5 worm cellular contexts compared by ENCODE assay signal in the genomic region with DNA sequence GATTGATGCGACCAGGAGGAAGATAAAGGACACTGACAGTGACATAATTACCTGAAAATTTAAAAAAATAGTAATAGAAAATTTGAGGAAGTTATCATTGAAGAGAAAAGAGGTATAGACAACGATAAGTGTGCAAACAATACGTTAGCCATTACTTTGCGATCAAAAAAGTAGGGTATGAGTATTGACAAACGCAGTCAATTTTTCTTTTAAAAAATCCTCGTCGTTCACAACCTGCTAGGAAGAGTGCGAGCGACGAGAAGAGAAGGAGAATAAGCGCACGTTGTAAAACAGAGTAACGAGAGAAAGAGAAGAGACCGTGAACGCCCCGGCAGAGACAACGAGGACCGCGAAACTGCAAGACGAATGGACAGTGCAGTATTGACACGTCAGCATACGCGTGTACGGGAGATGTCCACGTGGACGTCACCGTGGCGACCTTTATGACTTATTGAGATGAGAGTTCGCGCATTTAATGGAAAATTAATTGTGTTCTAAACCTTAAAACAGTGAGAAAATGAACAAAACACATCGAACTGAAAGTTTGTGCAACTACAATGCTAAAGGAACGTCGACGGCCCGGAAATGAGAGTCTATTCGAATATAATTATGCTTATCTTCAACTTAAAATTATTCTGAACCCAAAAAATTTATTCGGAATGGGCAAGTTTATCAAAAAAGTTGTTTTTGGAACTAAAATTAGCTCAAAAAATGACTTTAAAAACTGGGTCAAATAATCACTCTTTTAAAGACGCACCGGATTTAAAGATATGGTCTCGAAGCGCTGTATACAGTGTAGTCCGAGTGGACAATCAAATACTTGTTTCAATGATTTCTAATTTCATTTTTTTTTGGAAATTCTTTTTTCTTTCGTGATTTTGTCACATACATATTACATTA.
TF ChIP-seq lines count a peak whose summit lies in the region.

TSS of gene pdi-1 (minus strand) at position 51 of the 900 bp plus-strand sequence.
TSS of gene C14B1.2 (plus strand) at position 850 of the 900 bp plus-strand sequence.

TF ChIP-seq in whole organism, L1 larva, 84 proteins besides CTCF, POLR2A, EP300 and RAD21 (continues in another document):
- TF ChIP-seq egl-13 (tag; optimal IDR thresholded peaks at IDR 0.05; lab: Kevin White, UChicago) (no peak), ztf-11 (tag; optimal IDR thresholded peaks at IDR 0.05; lab: Kevin White, UChicago) (no peak), unc-30 (tag; optimal IDR thresholded peaks at IDR 0.05; lab: Kevin White, UChicago) (no peak), elt-3 (tag; optimal IDR thresholded peaks at IDR 0.05; lab: Kevin White, UChicago) (peak in 1 of 6 experiments; percentile 22), ztf-4 (tag; optimal IDR thresholded peaks at IDR 0.05; lab: Kevin White, UChicago) (no peak), fkh-8 (tag; optimal IDR thresholded peaks at IDR 0.05; lab: Kevin White, UChicago) (no peak), nhr-71 (tag; optimal IDR thresholded peaks at IDR 0.05; lab: Kevin White, UChicago) (peak; percentile 55), nhr-84 (tag; optimal IDR thresholded peaks at IDR 0.05; lab: Kevin White, UChicago) (no peak), mdl-1 (tag; optimal IDR thresholded peaks at IDR 0.05; lab: Kevin White, UChicago) (peak in 1 of 2 experiments; percentile 70), lsy-2 (tag; optimal IDR thresholded peaks at IDR 0.05; lab: Kevin White, UChicago) (peak in 1 of 2 experiments; percentile 25), nhr-90 (tag; optimal IDR thresholded peaks at IDR 0.05; lab: Kevin White, UChicago; ENCODE audit: poor library complexity) (no peak), C04F5.9 (tag; optimal IDR thresholded peaks at IDR 0.05; lab: Kevin White, UChicago) (no peak), fkh-4 (tag; optimal IDR thresholded peaks at IDR 0.05; lab: Kevin White, UChicago; ENCODE audit: borderline replicate concordance) (no peak), aha-1 (tag; optimal IDR thresholded peaks at IDR 0.05; lab: Kevin White, UChicago) (no peak), nhr-28 (tag; optimal IDR thresholded peaks at IDR 0.05; lab: Kevin White, UChicago) (no peak)

TF ChIP-seq in whole organism, L3 larva, 47 proteins besides CTCF, POLR2A, EP300 and RAD21 (continues in another document):
- TF ChIP-seq ceh-16 (tag; optimal IDR thresholded peaks at IDR 0.05; lab: Kevin White, UChicago) (no peak), nhr-67 (tag; optimal IDR thresholded peaks at IDR 0.05; lab: Kevin White, UChicago) (no peak), aly-2 (tag; optimal IDR thresholded peaks at IDR 0.05; lab: Kevin White, UChicago) (no peak), nhr-43 (tag; optimal IDR thresholded peaks at IDR 0.05; lab: Kevin White, UChicago; ENCODE audit: poor library complexity, severe bottlenecking) (peak; percentile 67), unc-39 (tag; optimal IDR thresholded peaks at IDR 0.05; lab: Kevin White, UChicago) (no peak), nhr-77 (tag; optimal IDR thresholded peaks at IDR 0.05; lab: Kevin White, UChicago) (no peak), nhr-11 (tag; optimal IDR thresholded peaks at IDR 0.05; lab: Kevin White, UChicago) (no peak), ZK546.5 (tag; optimal IDR thresholded peaks at IDR 0.05; lab: Kevin White, UChicago) (no peak), R02D3.7 (tag; optimal IDR thresholded peaks at IDR 0.05; lab: Kevin White, UChicago) (no peak), jun-1 (tag; optimal IDR thresholded peaks at IDR 0.05; lab: Kevin White, UChicago) (peak; percentile 16), egl-5 (tag; optimal IDR thresholded peaks at IDR 0.05; lab: Kevin White, UChicago) (no peak), unc-62 (GFP tag; optimal IDR thresholded peaks at IDR 0.05; lab: Kevin White, UChicago) (no peak), lin-15B (tag; optimal IDR thresholded peaks at IDR 0.05; lab: Kevin White, UChicago) (peak; percentile 65), lin-39 (tag; optimal IDR thresholded peaks at IDR 0.05; lab: Kevin White, UChicago) (peak; percentile 0), ceh-28 (tag; optimal IDR thresholded peaks at IDR 0.05; lab: Kevin White, UChicago) (peak; percentile 20), tbx-2 (tag; optimal IDR thresholded peaks at IDR 0.05; lab: Kevin White, UChicago) (no peak), nhr-25 (tag; optimal IDR thresholded peaks at IDR 0.05; lab: Kevin White, UChicago) (peak; percentile 79)

TF ChIP-seq in whole organism, early embryonic, 17 proteins besides CTCF, POLR2A, EP300 and RAD21:
- TF ChIP-seq scrt-1 (GFP tag; IDR thresholded peaks at IDR 0.05; lab: Robert Waterston, UW) (no peak), aly-1 (tag; optimal IDR thresholded peaks at IDR 0.05; lab: Kevin White, UChicago) (no peak), hmbx-1 (tag; optimal IDR thresholded peaks at IDR 0.05; lab: Kevin White, UChicago) (no peak), sea-1 (GFP tag; conservative IDR thresholded peaks at IDR 0.05; lab: Robert Waterston, UW) (no peak), ets-7 (tag; optimal IDR thresholded peaks at IDR 0.05; lab: Kevin White, UChicago) (no peak), hmg-4 (GFP tag; optimal IDR thresholded peaks at IDR 0.05; lab: Kevin White, UChicago) (peak; percentile 52)

TF ChIP-seq in whole organism, midembryonic, 9 proteins besides CTCF, POLR2A, EP300 and RAD21:
- TF ChIP-seq ztf-29 (GFP tag; IDR thresholded peaks at IDR 0.05; lab: Robert Waterston, UW) (0 out of 2 replicates have a peak, but pooled peaks have one; percentile 20), T22C8.4 (GFP tag; IDR thresholded peaks at IDR 0.05; lab: Robert Waterston, UW) (no peak)

TF ChIP-seq in whole organism, young adult, 124 proteins besides CTCF, POLR2A, EP300 and RAD21:
- TF ChIP-seq ztf-18 (tag; optimal IDR thresholded peaks at IDR 0.05; lab: Kevin White, UChicago): peak; percentile 79
- TF ChIP-seq nhr-90 (tag; optimal IDR thresholded peaks at IDR 0.05; lab: Kevin White, UChicago): peak; percentile 45
- peak; percentile 29 for TF ChIP-seq ama-1 (optimal IDR thresholded peaks at IDR 0.05; lab: Kevin White, UChicago)
- no peak for TF ChIP-seq ama-1 (GFP tag; optimal IDR thresholded peaks at IDR 0.05; lab: Kevin White, UChicago)
- TF ChIP-seq xnd-1 (tag; optimal IDR thresholded peaks at IDR 0.05; lab: Kevin White, UChicago): no peak
- no peak for TF ChIP-seq snpc-1.1 (tag; optimal IDR thresholded peaks at IDR 0.05; lab: Kevin White, UChicago; ENCODE audit: insufficient read depth)
- no peak for TF ChIP-seq F22D6.2 (tag; optimal IDR thresholded peaks at IDR 0.05; lab: Kevin White, UChicago)
- TF ChIP-seq madf-3 (GFP tag; IDR thresholded peaks at IDR 0.05; lab: Robert Waterston, UW): 0 out of 2 replicates have a peak, but pooled peaks have one; percentile 51
- peak; percentile 52 for TF ChIP-seq ztf-26 (tag; optimal IDR thresholded peaks at IDR 0.05; lab: Kevin White, UChicago)
- 0 out of 2 replicates have a peak, but pooled peaks have one; percentile 12 for TF ChIP-seq attf-6 (GFP tag; IDR thresholded peaks at IDR 0.05; lab: Robert Waterston, UW)
- no peak for TF ChIP-seq snpc-4 (GFP tag; optimal IDR thresholded peaks at IDR 0.05; lab: Kevin White, UChicago)
- TF ChIP-seq snpc-4 (tag; optimal IDR thresholded peaks at IDR 0.05; lab: Kevin White, UChicago): peak in 2 of 4 experiments; percentile 28 to 35
- peak; percentile 29; the same call in 1 of the 2 replicates for TF ChIP-seq rcor-1 (GFP tag; IDR thresholded peaks at IDR 0.05; lab: Robert Waterston, UW)
- peak; percentile 35 for TF ChIP-seq lsl-1 (GFP tag; optimal IDR thresholded peaks at IDR 0.05; lab: Kevin White, UChicago)
- TF ChIP-seq dox-1 (GFP tag; IDR thresholded peaks at IDR 0.05; lab: Robert Waterston, UW): peak; percentile 85
- TF ChIP-seq mcd-1 (GFP tag; IDR thresholded peaks at IDR 0.05; lab: Robert Waterston, UW): peak; percentile 52
- TF ChIP-seq madf-10 (tag; optimal IDR thresholded peaks at IDR 0.05; lab: Kevin White, UChicago): peak; percentile 44
- TF ChIP-seq F33H1.4 (GFP tag; IDR thresholded peaks at IDR 0.05; lab: Robert Waterston, UW): peak; percentile 56
- TF ChIP-seq nfyb-1 (GFP tag; IDR thresholded peaks at IDR 0.05; lab: Robert Waterston, UW): 0 out of 2 replicates have a peak, but pooled peaks have one; percentile 58
- TF ChIP-seq let-607 (tag; optimal IDR thresholded peaks at IDR 0.05; lab: Kevin White, UChicago): peak; percentile 99
- peak; percentile 53; the same call in 1 of the 2 replicates for TF ChIP-seq lin-26 (GFP tag; IDR thresholded peaks at IDR 0.05; lab: Robert Waterston, UW)
- TF ChIP-seq F23B12.7 (tag; optimal IDR thresholded peaks at IDR 0.05; lab: Kevin White, UChicago; ENCODE audit: insufficient read depth): peak; percentile 53
- 0 out of 2 replicates have a peak, but pooled peaks have one; percentile 22 for TF ChIP-seq F37B4.10 (GFP tag; IDR thresholded peaks at IDR 0.05; lab: Robert Waterston, UW)
- peak; percentile 56 for TF ChIP-seq hmg-1.2 (GFP tag; IDR thresholded peaks at IDR 0.05; lab: Robert Waterston, UW)
- peak; percentile 51 for TF ChIP-seq lin-40 (tag; optimal IDR thresholded peaks at IDR 0.05; lab: Kevin White, UChicago)
- peak; percentile 18; the same call in 1 of the 2 replicates for TF ChIP-seq D2030.7 (GFP tag; IDR thresholded peaks at IDR 0.05; lab: Robert Waterston, UW)
- no peak for TF ChIP-seq F39B2.1 (GFP tag; IDR thresholded peaks at IDR 0.05; lab: Robert Waterston, UW)
- 0 out of 2 replicates have a peak, but pooled peaks have one; percentile 52 for TF ChIP-seq cebp-1 (GFP tag; IDR thresholded peaks at IDR 0.05; lab: Robert Waterston, UW)
- peak; percentile 61 for TF ChIP-seq cebp-1 (tag; optimal IDR thresholded peaks at IDR 0.05; lab: Kevin White, UChicago)
- peak; percentile 91 for TF ChIP-seq nhr-80 (tag; optimal IDR thresholded peaks at IDR 0.05; lab: Kevin White, UChicago)
- no peak for TF ChIP-seq sdz-38 (tag; optimal IDR thresholded peaks at IDR 0.05; lab: Kevin White, UChicago)
- TF ChIP-seq B0336.3 (GFP tag; IDR thresholded peaks at IDR 0.05; lab: Robert Waterston, UW): peak; percentile 43; the same call in 1 of the 2 replicates
- TF ChIP-seq tbx-9 (tag; optimal IDR thresholded peaks at IDR 0.05; lab: Kevin White, UChicago; ENCODE audit: borderline replicate concordance): no peak
- peak; percentile 84 for TF ChIP-seq zfh-2 (GFP tag; conservative IDR thresholded peaks at IDR 0.05; lab: Robert Waterston, UW)
- peak; percentile 13; the same call in 1 of the 2 replicates for TF ChIP-seq madf-6 (GFP tag; IDR thresholded peaks at IDR 0.05; lab: Robert Waterston, UW)
- TF ChIP-seq tbp1 (GFP tag; optimal IDR thresholded peaks at IDR 0.05; lab: Kevin White, UChicago): peak; percentile 6
- peak; percentile 30 for TF ChIP-seq ets-4 (GFP tag; optimal IDR thresholded peaks at IDR 0.05; lab: Kevin White, UChicago)
- peak; percentile 55 for TF ChIP-seq lin-54 (GFP tag; optimal IDR thresholded peaks at IDR 0.05; lab: Kevin White, UChicago)
- no peak for TF ChIP-seq gei-17 (GFP tag; optimal IDR thresholded peaks at IDR 0.05; lab: Kevin White, UChicago)
- no peak for TF ChIP-seq B0019.2 (GFP tag; conservative IDR thresholded peaks at IDR 0.05; lab: Robert Waterston, UW)
- peak; percentile 84 for TF ChIP-seq attf-5 (GFP tag; optimal IDR thresholded peaks at IDR 0.05; lab: Kevin White, UChicago)

Comparison
In these comparisons a context has a peak if more than half of its experiments do, and no peak if none do; other contexts are left out.
1. Of the 8 proteins assayed by ChIP-seq in both whole organism, young adult and whole organism, L1 larva: peak only in whole organism, young adult: nhr-90; only in whole organism, L1 larva: dpl-1, efl-1 and lin-35; in both: none; in neither: 2; mixed calls (peak in some experiments, not most) for 2.